Worm (Caenorhabditis elegans): ENCODE results near the gene W06A7.4.

W06A7.4 gene

DNA sequence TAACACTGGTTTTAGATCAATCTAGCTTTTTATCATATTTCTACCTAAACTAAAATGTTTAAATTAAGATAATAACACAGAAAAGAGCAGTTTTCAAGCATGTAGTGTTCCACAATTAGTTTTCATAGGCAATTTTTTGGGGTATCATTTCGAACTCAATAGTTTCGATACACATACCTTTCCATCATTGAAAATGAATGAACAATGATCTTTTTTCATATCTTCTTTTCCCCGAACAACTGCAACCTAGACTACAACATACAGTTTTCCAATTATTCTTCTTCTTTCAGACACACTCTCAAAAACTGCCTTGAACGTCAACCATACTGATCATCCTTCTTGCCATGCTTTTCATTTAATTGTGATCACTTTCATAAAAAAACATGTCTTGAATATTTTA lies at the start of gene W06A7.4:
Gene W06A7.4 (plus strand): TSS at position 301 of the 400 bp plus-strand sequence.
- TF ChIP-seq unc-42 (tag; optimal IDR thresholded peaks at IDR 0.05) (no peak), fax-1 (tag; optimal IDR thresholded peaks at IDR 0.05) (no peak), ceh-19 (GFP tag; optimal IDR thresholded peaks at IDR 0.05) (no peak), lin-11 (tag; optimal IDR thresholded peaks at IDR 0.05) (no peak), che-1 (tag; optimal IDR thresholded peaks at IDR 0.05) (no peak), T23F11.4 (GFP tag; optimal IDR thresholded peaks at IDR 0.05) (no peak), zip-5 (tag; optimal IDR thresholded peaks at IDR 0.05) (no peak), ama-1 (optimal IDR thresholded peaks at IDR 0.05) (no peak), F13H6.1 (tag; optimal IDR thresholded peaks at IDR 0.05) (no peak), pat-9 (tag; optimal IDR thresholded peaks at IDR 0.05) (no peak), eyg-1 (tag; optimal IDR thresholded peaks at IDR 0.05) (no peak), ztf-16 (tag; optimal IDR thresholded peaks at IDR 0.05) (no peak)

DNA sequence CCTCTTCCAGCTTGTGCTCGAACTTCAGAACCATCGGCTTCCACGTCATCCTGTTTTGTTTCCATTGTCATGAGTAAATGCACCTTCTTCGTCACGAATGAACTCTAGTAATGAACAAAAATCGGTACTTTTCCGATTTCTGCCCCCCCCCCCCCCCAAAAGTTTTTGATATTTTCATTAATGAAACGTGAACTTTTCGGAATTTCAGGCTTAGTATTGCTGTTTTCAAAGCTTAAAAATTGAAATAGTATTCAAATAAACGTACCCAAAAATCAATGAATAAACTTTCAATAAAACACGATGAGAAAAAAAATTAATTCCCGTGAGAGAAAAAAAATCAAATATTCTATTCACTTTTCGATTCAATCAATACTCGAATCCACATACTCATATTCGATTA lies 44.6 kb upstream of the W06A7.4 start, which contains the start of the genes scrm-7 and Y50E8A.10:
Gene scrm-7 (minus strand): TSS at position 101 of the 400 bp plus-strand sequence.
Gene Y50E8A.10 (plus strand): TSS at position 353 of the 400 bp plus-strand sequence.
- no peak for TF ChIP-seq zip-5 (tag; optimal IDR thresholded peaks at IDR 0.05)
- no peak for TF ChIP-seq pag-3 (tag; optimal IDR thresholded peaks at IDR 0.05; ENCODE audit: borderline replicate concordance)
- no peak for TF ChIP-seq pha-4 (tag; optimal IDR thresholded peaks at IDR 0.05)
- no peak for TF ChIP-seq che-1 (tag; optimal IDR thresholded peaks at IDR 0.05)

DNA sequence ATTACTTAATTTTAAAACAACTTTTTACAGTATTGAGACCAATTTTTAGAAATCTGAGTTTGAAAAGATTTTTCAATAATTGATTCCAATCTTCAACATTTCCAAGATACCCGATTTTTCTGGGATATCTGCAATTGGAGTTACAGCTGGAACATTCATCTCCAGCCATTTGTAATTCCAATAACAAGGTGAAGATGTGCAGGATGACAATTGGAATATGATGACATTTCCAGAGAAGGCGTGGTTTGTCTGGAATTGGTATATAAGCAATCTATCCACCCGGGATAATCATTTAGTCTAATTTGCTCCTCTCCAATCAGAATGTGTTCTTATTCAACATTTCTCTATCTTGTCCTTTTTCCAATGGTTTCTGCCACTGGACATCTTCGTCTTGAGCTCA lies 43.1 kb upstream of the W06A7.4 start, which contains the start of gene Y50E8A.11:
Gene Y50E8A.11 (plus strand): TSS at position 301 of the 400 bp plus-strand sequence.
- TF ChIP-seq ceh-31 (tag; optimal IDR thresholded peaks at IDR 0.05), result no peak
- TF ChIP-seq unc-3 (GFP tag; conservative IDR thresholded peaks at IDR 0.05), result no peak
- TF ChIP-seq unc-3 (tag; optimal IDR thresholded peaks at IDR 0.05), result no peak
- TF ChIP-seq ceh-14 (tag; optimal IDR thresholded peaks at IDR 0.05), result no peak
- no peak for TF ChIP-seq pha-4 (tag; optimal IDR thresholded peaks at IDR 0.05)
- TF ChIP-seq dve-1 (tag; optimal IDR thresholded peaks at IDR 0.05), result no peak
- no peak for TF ChIP-seq ceh-24 (tag; optimal IDR thresholded peaks at IDR 0.05)
- no peak for TF ChIP-seq fax-1 (tag; optimal IDR thresholded peaks at IDR 0.05)
- TF ChIP-seq nhr-11 (tag; optimal IDR thresholded peaks at IDR 0.05), result no peak
- no peak for TF ChIP-seq lin-11 (tag; optimal IDR thresholded peaks at IDR 0.05)
- no peak for TF ChIP-seq pat-9 (tag; optimal IDR thresholded peaks at IDR 0.05)
- TF ChIP-seq ceh-45 (GFP tag; IDR thresholded peaks at IDR 0.05), result no peak

DNA sequence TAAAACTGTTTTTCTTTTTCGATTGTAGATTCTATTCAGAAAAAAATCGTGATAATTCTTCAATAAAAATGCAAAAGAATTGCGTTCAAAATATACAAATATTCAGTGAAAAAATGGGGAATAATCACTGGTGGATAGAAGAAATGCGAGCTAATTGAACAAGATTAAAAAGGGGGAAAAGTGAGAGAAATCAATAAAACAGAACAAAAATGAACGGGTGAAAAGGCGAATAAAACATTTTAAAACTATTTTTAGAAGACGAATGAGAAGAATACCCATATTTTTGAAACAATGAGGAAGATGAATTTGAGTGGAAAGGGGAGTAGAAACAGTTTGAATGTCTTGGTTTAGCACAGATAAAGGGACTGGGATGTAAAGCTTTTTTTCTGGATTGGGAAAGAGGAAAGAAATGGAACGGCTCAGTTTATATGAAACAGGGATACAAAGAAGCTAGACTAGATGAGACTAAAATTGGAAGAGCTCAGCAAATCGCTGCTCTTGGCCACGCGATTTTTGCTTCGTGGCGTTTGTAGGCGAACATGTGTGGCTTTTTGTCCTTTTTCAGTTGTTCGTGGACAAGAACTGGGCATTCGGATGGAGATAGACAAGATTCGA lies 40.0 kb upstream of the W06A7.4 start, which contains the start of gene Y50E8A.12:
Gene Y50E8A.12 (minus strand): TSS at position 51 of the 615 bp plus-strand sequence.
- TF ChIP-seq C38D4.7 (GFP tag; optimal IDR thresholded peaks at IDR 0.05), result no peak

DNA sequence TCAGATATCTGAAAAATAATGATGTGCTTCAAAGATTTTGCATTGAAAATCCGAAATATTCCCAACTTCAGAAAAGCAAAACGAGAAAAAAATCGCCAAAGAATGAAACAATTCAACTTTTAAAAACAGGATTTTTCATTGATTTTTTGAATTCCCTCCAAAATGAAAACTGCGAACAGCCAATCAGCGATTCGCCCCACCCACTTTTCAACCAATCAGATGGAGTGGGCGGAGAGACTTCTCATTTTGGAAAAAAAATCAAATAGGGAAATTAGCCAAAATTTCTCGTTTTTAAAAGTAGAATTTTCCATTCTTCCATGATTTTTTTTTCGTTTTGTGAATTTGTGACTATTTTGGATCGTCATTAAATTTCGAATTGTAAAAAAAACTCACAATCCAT lies 39.4 kb upstream of the W06A7.4 start:
- peak; percentile 88 for TF ChIP-seq nfya-1 (tag; optimal IDR thresholded peaks at IDR 0.05)
- no peak for TF ChIP-seq pag-3 (tag; optimal IDR thresholded peaks at IDR 0.05; ENCODE audit: borderline replicate concordance)

DNA sequence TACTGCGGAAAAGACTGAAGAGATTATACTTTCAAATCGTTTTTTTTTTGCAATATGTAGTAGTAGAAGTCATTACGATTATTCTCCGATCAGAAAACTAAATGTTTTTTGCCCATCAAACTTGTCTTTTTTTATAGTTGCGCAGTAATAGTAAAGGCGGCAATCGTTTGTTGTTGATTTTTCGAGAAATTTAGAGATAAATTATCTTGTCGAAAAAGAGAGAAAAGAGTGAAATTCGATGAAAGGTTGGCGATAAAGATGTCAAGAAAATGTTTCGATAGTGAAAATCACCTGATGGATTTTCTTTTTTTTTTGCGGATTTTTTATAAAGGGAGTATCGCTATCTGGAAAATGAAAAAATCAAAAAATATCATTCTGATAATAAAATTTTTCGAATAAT lies 35.8 kb upstream of the W06A7.4 start:
- TF ChIP-seq zip-5 (tag; optimal IDR thresholded peaks at IDR 0.05), result no peak
- TF ChIP-seq hlh-15 (tag; optimal IDR thresholded peaks at IDR 0.05), result no peak
- no peak for TF ChIP-seq ama-1 (optimal IDR thresholded peaks at IDR 0.05)
- TF ChIP-seq K09A11.1 (tag; optimal IDR thresholded peaks at IDR 0.05; ENCODE audit: insufficient read depth), result no peak
- TF ChIP-seq ceh-19 (GFP tag; optimal IDR thresholded peaks at IDR 0.05), result no peak
- TF ChIP-seq pax-1 (tag; optimal IDR thresholded peaks at IDR 0.05), result no peak
- TF ChIP-seq pat-9 (tag; optimal IDR thresholded peaks at IDR 0.05), result no peak
- TF ChIP-seq tbx-7 (tag; optimal IDR thresholded peaks at IDR 0.05), result no peak
- no peak for TF ChIP-seq fax-1 (tag; optimal IDR thresholded peaks at IDR 0.05)
- TF ChIP-seq lim-6 (tag; optimal IDR thresholded peaks at IDR 0.05), result no peak
- no peak for TF ChIP-seq ets-4 (tag; optimal IDR thresholded peaks at IDR 0.05)
- TF ChIP-seq F13H6.1 (tag; optimal IDR thresholded peaks at IDR 0.05), result no peak
- TF ChIP-seq elt-4 (tag; optimal IDR thresholded peaks at IDR 0.05), result no peak
- TF ChIP-seq hlh-13 (GFP tag; optimal IDR thresholded peaks at IDR 0.05), result no peak
